Fruit fly (Drosophila melanogaster): ENCODE results near the gene CG13679.

dm6 chr3L:8240501-8240900 is 37.9 kb downstream of the CG13679 start, which contains the start of gene CG7213:
- no peak for TF ChIP-seq EcR (GFP tag; optimal IDR thresholded peaks at IDR 0.05)
- TF ChIP-seq CG8478 (optimal IDR thresholded peaks at IDR 0.05): no peak
- no peak for TF ChIP-seq psq (optimal IDR thresholded peaks at IDR 0.05)
- TF ChIP-seq usp (GFP tag; optimal IDR thresholded peaks at IDR 0.05): no peak
- TF ChIP-seq pan (optimal IDR thresholded peaks at IDR 0.05): no peak

Measured in whole organism.